Worm (Caenorhabditis elegans) whole organism, L1 larva: ENCODE results near the gene K03B8.4.
"Not testable (repeated sequence)": the region's sequence is repeated elsewhere in the genome, so short reads cannot be mapped to it uniquely, and the experiment has no call there.

Experiments
- C04F5.9 ChIP-seq: sonication (generic microtip); optimal IDR thresholded peaks from 2 replicates; lab custom pipeline; 2016; ENCODE audit warnings: missing genetic modification characterization, missing compliant biosample characterization
- F16B12.6 ChIP-seq: fragments of 150-350 bp; optimal IDR thresholded peaks from 2 replicates; lab custom pipeline; 2014; ENCODE audit warnings: missing biosample characterization, missing genetic modification characterization
- Y116A8C.19 ChIP-seq: sonication (generic microtip); optimal IDR thresholded peaks from 2 replicates; lab custom pipeline; 2016; ENCODE audit warnings: missing compliant biosample characterization, missing genetic modification characterization, borderline replicate concordance
- alr-1 ChIP-seq: fragments of 200-800 bp; sonication (Bioruptor generic); optimal IDR thresholded peaks from 2 replicates; lab custom pipeline; 2018; ENCODE audit warnings: borderline replicate concordance, mild to moderate bottlenecking, missing genetic modification characterization, missing compliant biosample characterization
- ceh-90 ChIP-seq: sonication (generic microtip); optimal IDR thresholded peaks from 2 replicates; lab custom pipeline; 2016; ENCODE audit warnings: missing genetic modification characterization, missing compliant biosample characterization
- ces-1 ChIP-seq: fragments of 150-350 bp; optimal IDR thresholded peaks from 2 replicates; lab custom pipeline; 2014; ENCODE audit warnings: missing biosample characterization, missing genetic modification reagents, missing genetic modification characterization
- efl-3 ChIP-seq: fragments of 200-800 bp; sonication (Bioruptor generic); optimal IDR thresholded peaks from 2 replicates; lab custom pipeline; 2018; ENCODE audit warnings: mild to moderate bottlenecking, missing genetic modification characterization, missing compliant biosample characterization
- elt-3 ChIP-seq, 6 experiments: fragments of 150-350 bp in 1 of 6; sonication (generic microtip); optimal IDR thresholded peaks; 2 replicates each; lab custom pipeline; 2017 to 2018; ENCODE audit warnings: missing biosample characterization in 6 of 6, missing genetic modification characterization in 6 of 6, inconsistent platforms in 1 of 6
- fkh-10 ChIP-seq: sonication (generic microtip); optimal IDR thresholded peaks from 2 replicates; lab custom pipeline; 2017; ENCODE audit warnings: missing biosample characterization, missing genetic modification reagents, missing genetic modification characterization
- fkh-8 ChIP-seq: sonication (generic microtip); optimal IDR thresholded peaks from 2 replicates; lab custom pipeline; 2016; ENCODE audit warnings: mild to moderate bottlenecking, missing genetic modification characterization, missing compliant biosample characterization
- grh-1 ChIP-seq: fragments of 200-800 bp; sonication (Bioruptor generic); IDR thresholded peaks from 2 replicates; pipeline ENCODE4 v1.3.6; 2022; ENCODE audit warnings: missing genetic modification reagents, missing genetic modification characterization, missing compliant biosample characterization
- hlh-17 ChIP-seq: fragments of 200-800 bp; sonication (Bioruptor generic); optimal IDR thresholded peaks from 2 replicates; lab custom pipeline; 2018; ENCODE audit warnings: missing genetic modification characterization, mild to moderate bottlenecking, missing compliant biosample characterization, moderate library complexity, borderline replicate concordance
- hpl-2 ChIP-seq: fragments of 150-350 bp; optimal IDR thresholded peaks from 2 replicates; lab custom pipeline; 2014; ENCODE audit warnings: missing biosample characterization, missing genetic modification reagents, missing genetic modification characterization
- jun-1 ChIP-seq: fragments of 150-350 bp; optimal IDR thresholded peaks from 2 replicates; lab custom pipeline; 2014; ENCODE audit warnings: missing biosample characterization, missing genetic modification reagents, missing genetic modification characterization
- lin-14 ChIP-seq: fragments of 200-800 bp; sonication (Bioruptor generic); optimal IDR thresholded peaks from 2 replicates; lab custom pipeline; 2018; ENCODE audit warnings: mild to moderate bottlenecking, missing genetic modification characterization, moderate library complexity, missing compliant biosample characterization
- lin-39 ChIP-seq: fragments of 150-350 bp; optimal IDR thresholded peaks from 2 replicates; lab custom pipeline; 2014; ENCODE audit warnings: missing biosample characterization, missing genetic modification reagents, missing genetic modification characterization
- mep-1 ChIP-seq: fragments of 150-350 bp; optimal IDR thresholded peaks from 2 replicates; lab custom pipeline; 2014; ENCODE audit warnings: missing biosample characterization, missing genetic modification characterization
- nhr-11 ChIP-seq: fragments of 150-350 bp; optimal IDR thresholded peaks from 2 replicates; lab custom pipeline; 2014; ENCODE audit warnings: missing biosample characterization, missing genetic modification characterization
- nhr-12 ChIP-seq: sonication (generic microtip); optimal IDR thresholded peaks from 2 replicates; lab custom pipeline; 2017; ENCODE audit warnings: missing biosample characterization, missing genetic modification characterization
- nhr-19 ChIP-seq: fragments of 200-800 bp; sonication (Bioruptor generic); conservative IDR thresholded peaks from 2 replicates; pipeline ENCODE4 v1.3.6; 2022; ENCODE audit warnings: missing genetic modification characterization, missing compliant biosample characterization
- nhr-20 ChIP-seq: sonication (generic microtip); optimal IDR thresholded peaks from 2 replicates; lab custom pipeline; 2016; ENCODE audit warnings: mild to moderate bottlenecking, missing genetic modification characterization, missing compliant biosample characterization
- nhr-237 ChIP-seq: fragments of 150-350 bp; optimal IDR thresholded peaks from 2 replicates; lab custom pipeline; 2014; ENCODE audit warnings: missing biosample characterization, missing genetic modification characterization
- nhr-76 ChIP-seq: sonication (generic microtip); optimal IDR thresholded peaks from 2 replicates; lab custom pipeline; 2017; ENCODE audit warnings: missing biosample characterization, missing genetic modification characterization
- pax-3 ChIP-seq: fragments of 200-800 bp; sonication (Bioruptor generic); optimal IDR thresholded peaks from 2 replicates; lab custom pipeline; 2018; ENCODE audit warnings: mild to moderate bottlenecking, missing genetic modification characterization, moderate library complexity, missing compliant biosample characterization
- pqm-1 ChIP-seq: sonication (generic microtip); optimal IDR thresholded peaks from 3 replicates; lab custom pipeline; 2017; ENCODE audit warnings: missing biosample characterization, missing genetic modification characterization
- tlp-1 ChIP-seq: fragments of 150-350 bp; optimal IDR thresholded peaks from 2 replicates; lab custom pipeline; 2014; ENCODE audit warnings: missing biosample characterization, missing genetic modification characterization
- unc-130 ChIP-seq: fragments of 150-350 bp; optimal IDR thresholded peaks from 2 replicates; lab custom pipeline; 2017; ENCODE audit warnings: missing biosample characterization, missing genetic modification characterization, inconsistent platforms
- unc-30 ChIP-seq: sonication (generic microtip); optimal IDR thresholded peaks from 2 replicates; lab custom pipeline; 2017; ENCODE audit warnings: missing biosample characterization, missing genetic modification characterization
- unc-62 ChIP-seq: fragments of 150-350 bp; optimal IDR thresholded peaks from 2 replicates; lab custom pipeline; 2014; ENCODE audit warnings: missing biosample characterization, missing genetic modification reagents, missing genetic modification characterization
- unc-86 ChIP-seq: sonication (generic microtip); optimal IDR thresholded peaks from 2 replicates; lab custom pipeline; 2016; ENCODE audit warnings: missing genetic modification characterization, missing compliant biosample characterization
- vab-15 ChIP-seq: sonication (generic microtip); optimal IDR thresholded peaks from 2 replicates; lab custom pipeline; 2017; ENCODE audit warnings: missing genotype, mild to moderate bottlenecking, missing genetic modification characterization, missing compliant biosample characterization
- xbp-1 ChIP-seq: sonication (generic microtip); optimal IDR thresholded peaks from 2 replicates; lab custom pipeline; 2016; ENCODE audit warnings: missing genetic modification characterization, missing compliant biosample characterization
- zip-4 ChIP-seq: fragments of 200-800 bp; sonication (Bioruptor generic); optimal IDR thresholded peaks from 2 replicates; lab custom pipeline; 2018; ENCODE audit warnings: mild to moderate bottlenecking, missing genetic modification characterization, moderate library complexity, missing compliant biosample characterization
- ztf-4 ChIP-seq: fragments of 150-350 bp; optimal IDR thresholded peaks from 2 replicates; lab custom pipeline; 2014; ENCODE audit warnings: missing biosample characterization, missing genetic modification characterization

The K03B8.4 gene

ce11 chrV:11395024-11395423, at the start of gene K03B8.4:
Gene K03B8.4, minus strand, starts transcription at chrV:11395124.
- not testable (repeated sequence) for TF ChIP-seq nhr-20 (tag; lab: Kevin White, UChicago); zip-4 (GFP tag; lab: Kevin White, UChicago); mep-1

ce11 chrV:11443503-11443902, 48.6 kb upstream of the K03B8.4 start, which contains the start of gene F57B7.2:
Gene F57B7.2, minus strand, starts transcription at chrV:11443603.
- TF ChIP-seq Y116A8C.19: no peak
- TF ChIP-seq lin-14: peak; percentile 38

- TF ChIP-seq nhr-11 (no peak), pqm-1 (tag; lab: Kevin White, UChicago) (no peak), xbp-1 (tag; lab: Kevin White, UChicago) (no peak), F16B12.6 (tag; lab: Kevin White, UChicago) (no peak), grh-1 (GFP tag; lab: Robert Waterston, UW) (no peak), nhr-237 (tag; lab: Kevin White, UChicago) (no peak), unc-130 (no peak), hlh-17 (GFP tag; lab: Kevin White, UChicago) (no peak), ces-1 (GFP tag; lab: Kevin White, UChicago) (no peak), pax-3 (no peak), C04F5.9 (tag; lab: Kevin White, UChicago) (no peak), tlp-1 (tag; lab: Kevin White, UChicago) (no peak), fkh-8 (no peak), nhr-20 (tag; lab: Kevin White, UChicago) (no peak), lin-39 (tag; lab: Kevin White, UChicago) (no peak), unc-62 (GFP tag; lab: Kevin White, UChicago) (no peak)
These were observed 44.3 kb upstream of the K03B8.4 start for ce11 chrV:11439202-11439601.

ce11 chrV:11438464-11438863, 43.5 kb upstream of the K03B8.4 start, which contains the start of gene dmsr-1:
Gene dmsr-1, plus strand, starts transcription at chrV:11438764.
- no peak for TF ChIP-seq alr-1 (tag; lab: Kevin White, UChicago)
- TF ChIP-seq nhr-19 (GFP tag; lab: Robert Waterston, UW): no peak
- TF ChIP-seq vab-15: no peak
- TF ChIP-seq fkh-8: no peak

ce11 chrV:11436407-11436806, 41.5 kb upstream of the K03B8.4 start:
- TF ChIP-seq lin-14 (peak; percentile 33), unc-30 (tag; lab: Kevin White, UChicago) (no peak), nhr-12 (no peak), unc-86 (no peak)

- TF ChIP-seq elt-3 (tag; optimal IDR thresholded peaks at IDR 0.05; lab: Kevin White, UChicago) (no peak), jun-1 (tag; lab: Kevin White, UChicago) (no peak), pax-3 (no peak), hpl-2 (GFP tag; lab: Kevin White, UChicago) (no peak), ceh-90 (no peak), nhr-20 (tag; lab: Kevin White, UChicago) (no peak), unc-86 (no peak)
These were observed 40.3 kb upstream of the K03B8.4 start for ce11 chrV:11435242-11435641.

- TF ChIP-seq lin-14 (peak; percentile 11), ztf-4 (tag; lab: Kevin White, UChicago) (no peak), nhr-76 (tag; lab: Kevin White, UChicago) (no peak), nhr-19 (GFP tag; lab: Robert Waterston, UW) (no peak), fkh-10 (GFP tag; lab: Kevin White, UChicago) (peak; percentile 72), efl-3 (GFP tag; lab: Kevin White, UChicago) (no peak)
These were observed 35.9 kb upstream of the K03B8.4 start for ce11 chrV:11430823-11431222.
